Fruit fly (Drosophila melanogaster): ENCODE measurements around the gene CG9265.
A peak's percentile ranks its signal among the peaks of the same experiment; 100 is the strongest.

The CG9265 gene

DNA sequence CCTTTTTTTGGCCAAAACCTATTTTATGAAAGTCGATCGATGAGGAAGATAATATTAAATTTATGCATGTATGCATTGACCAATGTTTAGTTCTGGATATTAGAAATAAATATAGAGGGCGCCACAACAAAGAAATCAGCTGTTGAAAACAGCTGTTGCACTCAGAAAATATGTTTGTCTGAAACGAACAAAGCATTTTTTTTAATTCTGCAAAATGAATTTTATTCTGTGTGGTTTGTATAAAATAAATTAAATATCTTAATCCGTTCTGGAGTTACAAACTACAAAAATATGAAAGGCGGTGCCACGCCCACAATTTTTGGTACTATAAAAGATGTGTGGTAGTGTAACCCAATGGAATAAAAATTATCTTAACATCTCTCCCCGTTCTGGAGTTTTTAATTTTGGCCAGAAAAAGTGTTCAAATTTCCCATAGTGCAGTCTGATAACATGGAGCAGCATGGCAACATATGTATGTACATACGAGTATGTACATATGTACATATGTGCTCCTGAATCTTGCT lies 37.5 kb upstream of the CG9265 start (continued):
- no peak for TF ChIP-seq CG14667 (GFP tag; IDR thresholded peaks at IDR 0.05)
- peak; percentile 43 for TF ChIP-seq gsb-n (tag; optimal IDR thresholded peaks at IDR 0.05)
- TF ChIP-seq Hand (GFP tag; optimal IDR thresholded peaks at IDR 0.05) = no peak
- TF ChIP-seq CG2129 (GFP tag; IDR thresholded peaks at IDR 0.05; ENCODE audit: partially characterized antibody) = no peak
- TF ChIP-seq hkb (optimal IDR thresholded peaks at IDR 0.05) = no peak
- TF ChIP-seq hkb (GFP tag; IDR thresholded peaks at IDR 0.05) = peak; percentile 69
- peak; percentile 4 to 29 for TF ChIP-seq dpn (GFP tag; optimal IDR thresholded peaks at IDR 0.05)
- no peak for TF ChIP-seq CG4360 (GFP tag; IDR thresholded peaks at IDR 0.05)
- TF ChIP-seq zfh1 (GFP tag; IDR thresholded peaks at IDR 0.05) = peak; percentile 78
- peak; percentile 24 for TF ChIP-seq pum (GFP tag; optimal IDR thresholded peaks at IDR 0.05)
- no peak for TF ChIP-seq HmgZ (tag; optimal IDR thresholded peaks at IDR 0.05)
- no peak for TF ChIP-seq nom (GFP tag; optimal IDR thresholded peaks at IDR 0.05)
- peak; percentile 27; the same call in 1 of the 3 replicates for TF ChIP-seq croc (GFP tag; conservative IDR thresholded peaks at IDR 0.05)
- TF ChIP-seq Mrtf (GFP tag; IDR thresholded peaks at IDR 0.05) = no peak
- TF ChIP-seq Eip74EF (GFP tag; optimal IDR thresholded peaks at IDR 0.05) = peak in 1 of 2 experiments; percentile 73
- TF ChIP-seq Drgx (GFP tag; IDR thresholded peaks at IDR 0.05) = no peak
- no peak for TF ChIP-seq Gsc (GFP tag; IDR thresholded peaks at IDR 0.05)
- TF ChIP-seq maf-S (GFP tag; optimal IDR thresholded peaks at IDR 0.05) = peak; percentile 36
- peak; percentile 54 for TF ChIP-seq Blimp-1 (GFP tag; optimal IDR thresholded peaks at IDR 0.05)
- TF ChIP-seq disco-r (GFP tag; optimal IDR thresholded peaks at IDR 0.05) = no peak
- no peak; the same call in 2 of the 3 replicates for TF ChIP-seq CG2199 (GFP tag; IDR thresholded peaks at IDR 0.05)
- TF ChIP-seq CG7786 (GFP tag; optimal IDR thresholded peaks at IDR 0.05) = no peak
- TF ChIP-seq ftz-f1 (GFP tag; optimal IDR thresholded peaks at IDR 0.05) = no peak
- peak; percentile 38 for TF ChIP-seq CHES-1-like (GFP tag; optimal IDR thresholded peaks at IDR 0.05)
- TF ChIP-seq CG15011 (GFP tag; optimal IDR thresholded peaks at IDR 0.05) = no peak
- TF ChIP-seq grau (tag; optimal IDR thresholded peaks at IDR 0.05) = peak; percentile 58
- TF ChIP-seq CG10321 (GFP tag; IDR thresholded peaks at IDR 0.05) = no peak
- TF ChIP-seq jing (GFP tag; optimal IDR thresholded peaks at IDR 0.05) = peak; percentile 42
- TF ChIP-seq Rx (GFP tag; IDR thresholded peaks at IDR 0.05) = no peak
- TF ChIP-seq CG9876 (GFP tag; optimal IDR thresholded peaks at IDR 0.05) = no peak
- TF ChIP-seq HmgD (GFP tag; optimal IDR thresholded peaks at IDR 0.05) = no peak
- TF ChIP-seq ac (GFP tag; optimal IDR thresholded peaks at IDR 0.05) = peak; percentile 34
- peak; percentile 3 for TF ChIP-seq CG13123 (GFP tag; optimal IDR thresholded peaks at IDR 0.05)
- TF ChIP-seq CG9215 (GFP tag; IDR thresholded peaks at IDR 0.05) = no peak
- peak; percentile 15; the same call in 1 of the 2 replicates for TF ChIP-seq MBD-R2 (GFP tag; IDR thresholded peaks at IDR 0.05)
- TF ChIP-seq ro (GFP tag; IDR thresholded peaks at IDR 0.05) = no peak
- TF ChIP-seq hbn (GFP tag; IDR thresholded peaks at IDR 0.05; ENCODE audit: partially characterized antibody) = no peak
- TF ChIP-seq CG1792 (GFP tag; optimal IDR thresholded peaks at IDR 0.05) = peak; percentile 19
- peak; percentile 40 for TF ChIP-seq Side (GFP tag; optimal IDR thresholded peaks at IDR 0.05)
- no peak for TF ChIP-seq aop (GFP tag; IDR thresholded peaks at IDR 0.05)
- TF ChIP-seq CG17568 (GFP tag; optimal IDR thresholded peaks at IDR 0.05) = peak; percentile 9
- no peak for TF ChIP-seq CG6272 (GFP tag; IDR thresholded peaks at IDR 0.05)
- TF ChIP-seq BtbVII (GFP tag; optimal IDR thresholded peaks at IDR 0.05) = no peak
- no peak for TF ChIP-seq ato (GFP tag; IDR thresholded peaks at IDR 0.05; ENCODE audit: partially characterized antibody)
- peak; percentile 21 for TF ChIP-seq CG9817 (tag; optimal IDR thresholded peaks at IDR 0.05)
- TF ChIP-seq hth (optimal IDR thresholded peaks at IDR 0.05) = no peak
- peak; percentile 21 for TF ChIP-seq org-1 (GFP tag; optimal IDR thresholded peaks at IDR 0.05)
- TF ChIP-seq Dad (GFP tag; optimal IDR thresholded peaks at IDR 0.05) = peak; percentile 62
- TF ChIP-seq HLH54F (GFP tag; optimal IDR thresholded peaks at IDR 0.05) = peak; percentile 5
- TF ChIP-seq Xrp1 (GFP tag; IDR thresholded peaks at IDR 0.05) = peak; percentile 62
- TF ChIP-seq jigr1 (GFP tag; IDR thresholded peaks at IDR 0.05) = 0 out of 3 replicates have a peak, but pooled peaks have one; percentile 38
- peak; percentile 57 for TF ChIP-seq vfl (GFP tag; optimal IDR thresholded peaks at IDR 0.05)

All from whole organism, embryonic.